Worm (Caenorhabditis elegans) whole organism, L3 larva: ENCODE measurements around the gene F43C9.1.

Experiments used
- ceh-16 ChIP-seq: sonication (generic microtip); optimal IDR thresholded peaks from 2 replicates; lab custom pipeline; 2017; ENCODE audit warnings: missing biosample characterization, missing genetic modification characterization
- ceh-82 ChIP-seq: fragments of 150-350 bp; optimal IDR thresholded peaks from 2 replicates; lab custom pipeline; 2014; ENCODE audit warnings: missing biosample characterization, missing genetic modification characterization
- lin-15B ChIP-seq: fragments of 150-350 bp; optimal IDR thresholded peaks from 2 replicates; lab custom pipeline; 2014; ENCODE audit warnings: missing biosample characterization, missing genetic modification characterization
- skn-1 ChIP-seq: fragments of 150-350 bp; optimal IDR thresholded peaks from 2 replicates; lab custom pipeline; 2014; ENCODE audit warnings: missing biosample characterization, missing genetic modification characterization
- unc-62 ChIP-seq: fragments of 150-350 bp; sonication (generic microtip); optimal IDR thresholded peaks from 4 replicates; lab custom pipeline; 2014; ENCODE audit warnings: missing biosample characterization, missing genetic modification reagents, missing genetic modification characterization

DNA sequence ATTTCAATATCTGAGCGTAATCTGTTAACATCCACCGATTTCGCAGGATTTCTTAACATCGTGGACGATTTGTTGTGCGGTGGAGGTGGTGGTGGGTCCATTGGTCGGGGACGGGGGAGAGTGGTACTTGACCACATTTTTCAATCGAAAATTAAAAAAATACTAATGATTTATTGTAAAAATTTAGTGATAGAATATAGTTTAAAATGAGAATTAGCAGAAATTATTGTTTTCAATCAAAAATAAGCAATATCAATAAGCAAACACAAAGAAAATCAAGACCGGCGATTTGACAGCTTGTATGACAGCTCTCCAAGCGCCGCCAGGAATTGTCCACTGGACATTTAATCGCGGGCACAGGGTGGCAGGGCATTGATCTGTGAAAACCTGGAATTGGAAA, 10.9 kb upstream of the F43C9.1 start, which contains the start of gene hum-10:
- no peak for TF ChIP-seq skn-1
- no peak for TF ChIP-seq lin-15B (tag; lab: Kevin White, UChicago)
- no peak for TF ChIP-seq ceh-16 (tag; lab: Kevin White, UChicago)
- no peak for TF ChIP-seq ceh-82
- no peak for TF ChIP-seq unc-62 (GFP tag; lab: Kevin White, UChicago)
